Worm (Caenorhabditis elegans) whole organism, young adult: Measurements from ENCODE around the gene nhr-133.

Source experiments
- F33H1.4 ChIP-seq: fragments of 200-800 bp; sonication (Bioruptor generic); IDR thresholded peaks from 2 replicates; pipeline ENCODE4 v1.3.6; 2022; ENCODE audit warnings: missing genetic modification reagents, missing genetic modification characterization, missing compliant biosample characterization
- ama-1 ChIP-seq, 3 experiments: fragments of 150-350 bp in 1 of 3; sonication (generic microtip) in 2 of 3; optimal IDR thresholded peaks; 2 replicates each; lab custom pipeline; 2014 to 2018; ENCODE audit warnings: missing biosample characterization in 2 of 3, missing genetic modification characterization in 2 of 3, missing genetic modification reagents in 2 of 3
- gei-17 ChIP-seq: fragments of 200-800 bp; sonication (Bioruptor generic); optimal IDR thresholded peaks from 2 replicates; lab custom pipeline; 2018; ENCODE audit warnings: mild to moderate bottlenecking, missing genetic modification characterization, missing compliant biosample characterization
- lin-35 ChIP-seq, 3 experiments: fragments of 150-350 bp in 2 of 3; sonication (generic microtip) in 1 of 3; optimal IDR thresholded peaks; 2 replicates each; lab custom pipeline; 2014 to 2018; ENCODE audit warnings: missing biosample characterization in 3 of 3, missing genetic modification characterization in 3 of 3, missing genetic modification reagents in 3 of 3
- pha-4 ChIP-seq: fragments of 150-350 bp; sonication (generic microtip); optimal IDR thresholded peaks from 2 replicates; lab custom pipeline; 2014; ENCODE audit warnings: missing biosample characterization, missing genetic modification reagents, missing genetic modification characterization

ce11 chrV:2242630-2243029, 30.7 kb upstream of the nhr-133 start, which contains the start of gene cyp-33C3:
- no peak for TF ChIP-seq gei-17 (GFP tag; lab: Kevin White, UChicago)
- TF ChIP-seq ama-1 (optimal IDR thresholded peaks at IDR 0.05; lab: Kevin White, UChicago), result no peak
- no peak for TF ChIP-seq ama-1 (GFP tag; optimal IDR thresholded peaks at IDR 0.05; lab: Kevin White, UChicago)
- TF ChIP-seq pha-4 (tag; lab: Kevin White, UChicago), result no peak
- TF ChIP-seq lin-35 (GFP tag; optimal IDR thresholded peaks at IDR 0.05; lab: Kevin White, UChicago), result no peak
- TF ChIP-seq F33H1.4 (GFP tag; lab: Robert Waterston, UW), result no peak
